Worm (Caenorhabditis elegans): ENCODE measurements around the gene C06E1.1.

ce11 chrIII:8577534-8577933, 28.1 kb upstream of the C06E1.1 start:
- TF ChIP-seq dao-5 (tag; optimal IDR thresholded peaks at IDR 0.05) (no peak), him-1 (tag; optimal IDR thresholded peaks at IDR 0.05) (no peak)

All from whole organism, L4/young adult.